Fruit fly (Drosophila melanogaster) whole organism, prepupa: ENCODE data around the gene CG15771.

Source experiments
- Blimp-1 ChIP-seq: fragments of 200-800 bp; sonication (Bioruptor generic); optimal IDR thresholded peaks from 3 replicates; lab custom pipeline; 2017; ENCODE audit warnings: missing biosample characterization, missing genetic modification characterization, mild to moderate bottlenecking, moderate library complexity, missing genetic modification reagents
- CG10631 ChIP-seq: fragments of 200-800 bp; sonication (Bioruptor generic); optimal IDR thresholded peaks from 2 replicates; lab custom pipeline; 2016; ENCODE audit warnings: missing biosample characterization, missing genetic modification characterization
- CG11294 ChIP-seq: fragments of 200-800 bp; sonication (Bioruptor generic); IDR thresholded peaks from 2 replicates; pipeline ENCODE4 v1.3.6; 2022; ENCODE audit warnings: missing biosample characterization, missing genetic modification characterization
- CG11762 ChIP-seq: fragments of 200-800 bp; sonication (Bioruptor generic); optimal IDR thresholded peaks from 3 replicates; lab custom pipeline; 2016; ENCODE audit warnings: missing biosample characterization, missing genetic modification characterization; ENCODE audit not compliant: insufficient read depth
- CG15336 ChIP-seq: fragments of 200-800 bp; sonication (Bioruptor generic); IDR thresholded peaks from 2 replicates; pipeline ENCODE4 v1.3.6; 2022; ENCODE audit warnings: missing biosample characterization, missing genetic modification characterization
- CG16779 ChIP-seq: fragments of 200-800 bp; sonication (Bioruptor generic); optimal IDR thresholded peaks from 3 replicates; lab custom pipeline; 2017; ENCODE audit warnings: missing biosample characterization, mild to moderate bottlenecking, missing genetic modification characterization
- CG3032 ChIP-seq: fragments of 200-800 bp; optimal IDR thresholded peaks from 2 replicates; lab custom pipeline; 2019; ENCODE audit warnings: missing biosample characterization, mild to moderate bottlenecking, missing genetic modification characterization, moderate library complexity
- CG31627 ChIP-seq: fragments of 200-800 bp; sonication (Bioruptor generic); optimal IDR thresholded peaks from 3 replicates; lab custom pipeline; 2016; ENCODE audit warnings: missing biosample characterization, missing genetic modification characterization
- CG32006 ChIP-seq: fragments of 200-800 bp; sonication (Bioruptor generic); optimal IDR thresholded peaks from 3 replicates; lab custom pipeline; 2017; ENCODE audit warnings: missing biosample characterization, mild to moderate bottlenecking, missing genetic modification characterization
- CG34406 ChIP-seq: fragments of 200-800 bp; sonication (Bioruptor generic); optimal IDR thresholded peaks from 3 replicates; lab custom pipeline; 2016; ENCODE audit warnings: missing biosample characterization, missing genetic modification characterization
- CG3919 ChIP-seq: fragments of 200-800 bp; sonication (Bioruptor generic); optimal IDR thresholded peaks from 3 replicates; lab custom pipeline; 2016; ENCODE audit warnings: missing biosample characterization, missing genetic modification characterization
- CG6163 ChIP-seq: fragments of 200-800 bp; sonication (Bioruptor generic); IDR thresholded peaks from 3 replicates; pipeline ENCODE4 v1.3.6; 2022; ENCODE audit warnings: missing biosample characterization, missing genetic modification characterization
- CG6276 ChIP-seq: fragments of 200-800 bp; sonication (Bioruptor generic); optimal IDR thresholded peaks from 2 replicates; lab custom pipeline; 2017; ENCODE audit warnings: missing biosample characterization, mild to moderate bottlenecking, missing genetic modification characterization
- CG6808 ChIP-seq: fragments of 200-800 bp; sonication (Bioruptor generic); optimal IDR thresholded peaks from 3 replicates; lab custom pipeline; 2017; ENCODE audit warnings: missing biosample characterization, missing genetic modification characterization, mild to moderate bottlenecking, moderate library complexity, missing genetic modification reagents
- CG6854 ChIP-seq: fragments of 200-800 bp; sonication (Bioruptor generic); optimal IDR thresholded peaks from 2 replicates; lab custom pipeline; 2017; ENCODE audit warnings: missing biosample characterization, mild to moderate bottlenecking, missing genetic modification characterization
- CG7368 ChIP-seq: fragments of 200-800 bp; sonication (Bioruptor generic); optimal IDR thresholded peaks from 3 replicates; lab custom pipeline; 2016; ENCODE audit warnings: missing biosample characterization, missing genetic modification characterization
- CG8119 ChIP-seq: fragments of 200-800 bp; sonication (Bioruptor generic); IDR thresholded peaks from 3 replicates; pipeline ENCODE4 v1.3.6; 2022; ENCODE audit warnings: missing biosample characterization, missing genetic modification characterization
- CG8319 ChIP-seq: fragments of 200-800 bp; sonication (Bioruptor generic); optimal IDR thresholded peaks from 3 replicates; lab custom pipeline; 2016; ENCODE audit warnings: missing biosample characterization, missing genetic modification characterization
- CG8632 ChIP-seq: fragments of 200-800 bp; sonication (Bioruptor generic); optimal IDR thresholded peaks from 3 replicates; lab custom pipeline; 2016; ENCODE audit warnings: missing biosample characterization, missing genetic modification characterization
- CG9139 ChIP-seq: fragments of 200-800 bp; sonication (Bioruptor generic); optimal IDR thresholded peaks from 3 replicates; lab custom pipeline; 2017; ENCODE audit warnings: missing biosample characterization, mild to moderate bottlenecking, missing genetic modification characterization
- Eip75B ChIP-seq: fragments of 200-800 bp; sonication (Bioruptor generic); optimal IDR thresholded peaks from 3 replicates; lab custom pipeline; 2016; ENCODE audit warnings: missing biosample characterization, missing genetic modification characterization
- Eip78C ChIP-seq: fragments of 200-800 bp; sonication (Bioruptor generic); peaks from one replicate; lab custom pipeline; 2016; ENCODE audit warnings: missing biosample characterization, missing genetic modification characterization
- Eip93F ChIP-seq: fragments of 200-800 bp; sonication (Bioruptor generic); optimal IDR thresholded peaks from 2 replicates; lab custom pipeline; 2016; ENCODE audit warnings: missing biosample characterization, mild to moderate bottlenecking, missing genetic modification characterization
- Ets21C ChIP-seq: fragments of 200-800 bp; sonication (Bioruptor generic); optimal IDR thresholded peaks from 3 replicates; lab custom pipeline; 2016; ENCODE audit warnings: missing biosample characterization, missing genetic modification characterization
- Ets96B ChIP-seq: fragments of 200-800 bp; optimal IDR thresholded peaks from 2 replicates; lab custom pipeline; 2019; ENCODE audit warnings: missing biosample characterization, mild to moderate bottlenecking, missing genetic modification characterization, moderate library complexity
- Gug ChIP-seq: fragments of 200-800 bp; sonication (Bioruptor generic); IDR thresholded peaks from 2 replicates; pipeline ENCODE4 v1.3.6; 2022; ENCODE audit warnings: missing biosample characterization, missing genetic modification characterization
- Hr38 ChIP-seq: sonication (Bioruptor generic); optimal IDR thresholded peaks from 2 replicates; lab custom pipeline; 2016; ENCODE audit warnings: missing biosample characterization, missing genetic modification characterization
- Hr39 ChIP-seq: fragments of 200-800 bp; sonication (Bioruptor generic); optimal IDR thresholded peaks from 2 replicates; lab custom pipeline; 2016; ENCODE audit warnings: missing biosample characterization, missing genetic modification characterization
- Hr4 ChIP-seq: fragments of 200-800 bp; sonication (Bioruptor generic); optimal IDR thresholded peaks from 3 replicates; lab custom pipeline; 2016; ENCODE audit warnings: missing biosample characterization, missing genetic modification characterization
- Lpt ChIP-seq: fragments of 200-800 bp; sonication (Bioruptor generic); optimal IDR thresholded peaks from 3 replicates; lab custom pipeline; 2016; ENCODE audit warnings: missing biosample characterization, missing genetic modification characterization
- Met ChIP-seq: fragments of 200-800 bp; sonication (Bioruptor generic); optimal IDR thresholded peaks from 3 replicates; lab custom pipeline; 2016; ENCODE audit warnings: missing biosample characterization, missing genetic modification characterization
- OdsH ChIP-seq: fragments of 200-800 bp; sonication (Bioruptor generic); optimal IDR thresholded peaks from 3 replicates; lab custom pipeline; 2016; ENCODE audit warnings: missing biosample characterization, missing genetic modification characterization
- Smox ChIP-seq: fragments of 200-800 bp; sonication (Bioruptor generic); optimal IDR thresholded peaks from 3 replicates; lab custom pipeline; 2016; ENCODE audit warnings: missing biosample characterization, missing genetic modification characterization
- Sox102F ChIP-seq: fragments of 200-800 bp; sonication (Bioruptor generic); optimal IDR thresholded peaks from 2 replicates; lab custom pipeline; 2016; ENCODE audit warnings: missing biosample characterization, mild to moderate bottlenecking, missing genetic modification characterization
- Sox15 ChIP-seq: fragments of 200-800 bp; sonication (Bioruptor generic); optimal IDR thresholded peaks from 3 replicates; lab custom pipeline; 2016; ENCODE audit warnings: missing biosample characterization, missing genetic modification characterization
- achi ChIP-seq: fragments of 200-800 bp; sonication (Bioruptor generic); optimal IDR thresholded peaks from 3 replicates; lab custom pipeline; 2016; ENCODE audit warnings: missing biosample characterization, missing genetic modification characterization
- cyc ChIP-seq: fragments of 200-800 bp; sonication (Bioruptor generic); optimal IDR thresholded peaks from 3 replicates; lab custom pipeline; 2016; ENCODE audit warnings: missing biosample characterization, missing genetic modification characterization
- dac ChIP-seq: fragments of 200-800 bp; sonication (Bioruptor generic); optimal IDR thresholded peaks from 2 replicates; lab custom pipeline; 2017; ENCODE audit warnings: missing biosample characterization, mild to moderate bottlenecking, missing genetic modification characterization
- dsx ChIP-seq: fragments of 200-800 bp; optimal IDR thresholded peaks from 3 replicates; lab custom pipeline; 2019; ENCODE audit warnings: missing biosample characterization, mild to moderate bottlenecking, missing genetic modification characterization, moderate library complexity; ENCODE audit not compliant: poor library complexity, severe bottlenecking
- eg ChIP-seq: fragments of 200-800 bp; sonication (Bioruptor generic); IDR thresholded peaks from 3 replicates; pipeline ENCODE4 v1.3.6; 2022; ENCODE audit warnings: missing biosample characterization, missing genetic modification characterization
- esn ChIP-seq: fragments of 200-800 bp; sonication (Bioruptor generic); optimal IDR thresholded peaks from 2 replicates; lab custom pipeline; 2016; ENCODE audit warnings: missing biosample characterization, mild to moderate bottlenecking, missing genetic modification characterization, moderate library complexity
- fd59A ChIP-seq: fragments of 200-800 bp; sonication (Bioruptor generic); optimal IDR thresholded peaks from 2 replicates; lab custom pipeline; 2017; ENCODE audit warnings: missing biosample characterization, mild to moderate bottlenecking, missing genetic modification characterization, missing genetic modification reagents
- fd85E ChIP-seq: fragments of 200-800 bp; sonication (Bioruptor generic); optimal IDR thresholded peaks from 3 replicates; lab custom pipeline; 2016; ENCODE audit warnings: missing biosample characterization, missing genetic modification characterization
- fkh ChIP-seq: fragments of 200-800 bp; sonication (Bioruptor generic); optimal IDR thresholded peaks from 3 replicates; lab custom pipeline; 2017; ENCODE audit warnings: missing biosample characterization, mild to moderate bottlenecking, missing genetic modification characterization, moderate library complexity
- lz ChIP-seq: fragments of 200-800 bp; sonication (Bioruptor generic); optimal IDR thresholded peaks from 3 replicates; lab custom pipeline; 2016; ENCODE audit warnings: missing biosample characterization, missing genetic modification characterization
- net ChIP-seq: fragments of 200-800 bp; sonication (Bioruptor generic); optimal IDR thresholded peaks from 3 replicates; lab custom pipeline; 2016; ENCODE audit warnings: missing biosample characterization, missing genetic modification characterization
- pdm3 ChIP-seq: fragments of 200-800 bp; sonication (Bioruptor generic); optimal IDR thresholded peaks from 3 replicates; lab custom pipeline; 2016; ENCODE audit warnings: missing biosample characterization, missing genetic modification characterization
- salr ChIP-seq, 2 experiments: fragments of 200-800 bp; sonication (Bioruptor generic); optimal IDR thresholded peaks; 3 replicates each; lab custom pipeline; 2016 to 2018; ENCODE audit warnings: missing biosample characterization in 2 of 2, missing genetic modification characterization in 2 of 2, mild to moderate bottlenecking in 1 of 2
- svp ChIP-seq: fragments of 200-800 bp; sonication (Bioruptor generic); peaks from one replicate; lab custom pipeline; 2016; ENCODE audit warnings: missing biosample characterization, missing genetic modification characterization
- topi ChIP-seq: fragments of 200-800 bp; sonication (Bioruptor generic); optimal IDR thresholded peaks from 3 replicates; lab custom pipeline; 2016; ENCODE audit warnings: missing biosample characterization, missing genetic modification characterization
- vri ChIP-seq: fragments of 200-800 bp; sonication (Bioruptor generic); optimal IDR thresholded peaks from 3 replicates; lab custom pipeline; 2016; ENCODE audit warnings: missing biosample characterization, mild to moderate bottlenecking, missing genetic modification characterization

CG15771 gene

dm6 chrX:5735268-5735941, 20.0 kb upstream of the CG15771 start:
- TF ChIP-seq fd85E (GFP tag; lab: Kevin White, UChicago) (peak; percentile 49), fd59A (GFP tag; lab: Kevin White, UChicago) (peak; percentile 81), Gug (peak; percentile 89), Hr38 (GFP tag; lab: Kevin White, UChicago) (no peak), eg (GFP tag; lab: Robert Waterston, UW) (peak; percentile 93), Sox15 (GFP tag; lab: Kevin White, UChicago) (peak; percentile 91), OdsH (peak; percentile 94), Eip78C (GFP tag; lab: Kevin White, UChicago) (peak; percentile 98), vri (GFP tag; lab: Kevin White, UChicago) (peak; percentile 49), CG32006 (GFP tag; lab: Kevin White, UChicago) (peak; percentile 90), dac (GFP tag; lab: Kevin White, UChicago) (peak; percentile 67), CG3032 (tag; lab: Kevin White, UChicago) (peak; percentile 85), lz (GFP tag; lab: Kevin White, UChicago) (peak; percentile 94), fkh (peak; percentile 18), CG7368 (peak; percentile 81), Sox102F (GFP tag; lab: Kevin White, UChicago) (peak; percentile 92), pdm3 (GFP tag; lab: Kevin White, UChicago) (peak; percentile 95), CG6163 (GFP tag; lab: Robert Waterston, UW) (peak; percentile 95), Hr39 (GFP tag; lab: Kevin White, UChicago) (peak; percentile 93), topi (peak; percentile 89), CG8632 (GFP tag; lab: Kevin White, UChicago) (peak; percentile 90), CG9139 (GFP tag; lab: Kevin White, UChicago) (peak; percentile 51), CG6276 (peak; percentile 83), salr (GFP tag; optimal IDR thresholded peaks at IDR 0.05; lab: Kevin White, UChicago) (peak; percentile 80 to 82), net (GFP tag; lab: Kevin White, UChicago) (peak; percentile 90), CG3919 (peak; percentile 84), dsx (GFP tag; lab: Kevin White, UChicago) (peak; percentile 88), Hr4 (peak; percentile 92), Lpt (peak; percentile 78), svp (peak; percentile 97), CG6808 (GFP tag; lab: Kevin White, UChicago) (peak; percentile 73), CG31627 (peak; percentile 94), Eip75B (GFP tag; lab: Kevin White, UChicago) (peak; percentile 93), CG16779 (peak; percentile 71), esn (GFP tag; lab: Kevin White, UChicago) (peak; percentile 95), cyc (GFP tag; lab: Kevin White, UChicago) (peak; percentile 79), Met (GFP tag; lab: Kevin White, UChicago) (peak; percentile 95), Eip93F (GFP tag; lab: Kevin White, UChicago) (peak; percentile 74), CG34406 (GFP tag; lab: Kevin White, UChicago) (peak; percentile 95), CG6854 (GFP tag; lab: Kevin White, UChicago) (no peak), CG8319 (GFP tag; lab: Kevin White, UChicago) (peak; percentile 65), CG11762 (GFP tag; lab: Kevin White, UChicago) (peak; percentile 73), CG11294 (GFP tag; lab: Robert Waterston, UW) (peak; percentile 86), Ets96B (tag; lab: Kevin White, UChicago) (peak; percentile 81), achi (peak; percentile 89), CG15336 (GFP tag; lab: Robert Waterston, UW) (peak; percentile 89), CG8119 (GFP tag; lab: Robert Waterston, UW) (peak; percentile 88), Smox (GFP tag; lab: Kevin White, UChicago) (peak; percentile 92), Blimp-1 (GFP tag; lab: Kevin White, UChicago) (peak; percentile 43), Ets21C (GFP tag; lab: Kevin White, UChicago) (peak; percentile 88), CG10631 (peak; percentile 91)
